Worm (Caenorhabditis elegans) whole organism, L1 larva: ENCODE data around the gene sox-4.

Source experiments
- fkh-10 ChIP-seq: sonication (generic microtip); optimal IDR thresholded peaks from 2 replicates; lab custom pipeline; 2017; ENCODE audit warnings: missing biosample characterization, missing genetic modification reagents, missing genetic modification characterization
- lin-14 ChIP-seq: fragments of 200-800 bp; sonication (Bioruptor generic); optimal IDR thresholded peaks from 2 replicates; lab custom pipeline; 2018; ENCODE audit warnings: mild to moderate bottlenecking, missing genetic modification characterization, moderate library complexity, missing compliant biosample characterization
- lsy-2 ChIP-seq, 2 experiments: fragments of 150-350 bp; optimal IDR thresholded peaks; 2 replicates each; lab custom pipeline; 2014; ENCODE audit warnings: missing biosample characterization in 2 of 2, missing genetic modification characterization in 2 of 2

- TF ChIP-seq lsy-2 (tag; optimal IDR thresholded peaks at IDR 0.05; lab: Kevin White, UChicago) (no peak), fkh-10 (GFP tag; lab: Kevin White, UChicago) (no peak), lin-14 (GFP tag; lab: Kevin White, UChicago) (peak; percentile 15)
Measured at ce11 chrX:3547097-3547496, 38.3 kb upstream of the sox-4 start.
